Worm (Caenorhabditis elegans): ENCODE data around the gene C49C3.9.

Gene C49C3.9

DNA sequence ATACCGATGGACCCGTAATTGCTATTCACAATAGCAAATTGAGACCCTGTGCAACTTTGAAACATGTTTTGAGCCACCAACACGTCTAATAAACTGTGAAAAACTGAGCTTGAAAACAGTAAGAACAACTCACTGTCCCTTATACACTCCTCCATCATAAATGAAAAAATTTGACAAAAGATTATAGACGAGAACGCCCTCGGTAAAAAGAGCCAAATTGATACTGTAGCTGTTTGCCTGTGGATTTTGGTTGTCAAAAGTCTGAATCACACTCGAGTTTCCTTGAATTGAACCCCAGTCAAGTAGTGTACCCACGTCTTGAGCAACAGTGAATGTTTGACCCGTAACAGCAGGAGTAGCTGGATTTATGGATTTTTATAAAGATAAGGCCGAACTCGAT is 1.1 kb downstream of the C49C3.9 start (continued):
- no peak for TF ChIP-seq F52B5.7 (tag; optimal IDR thresholded peaks at IDR 0.05)
- TF ChIP-seq rec-8 (tag; optimal IDR thresholded peaks at IDR 0.05) = no peak
- no peak for TF ChIP-seq snpc-1.1 (tag; optimal IDR thresholded peaks at IDR 0.05; ENCODE audit: insufficient read depth)

ce11 chrIV:17338920-17339510 is 3.1 kb downstream of the C49C3.9 start, which contains the start of gene C49C3.10:
C49C3.10 (minus strand) TSS chrIV:17338970.
- TF ChIP-seq F33H1.4 (GFP tag; IDR thresholded peaks at IDR 0.05) (no peak), lsl-1 (GFP tag; optimal IDR thresholded peaks at IDR 0.05) (no peak), nhr-80 (tag; optimal IDR thresholded peaks at IDR 0.05) (peak; percentile 60)

ce11 chrIV:17335031-17335430 is 7.1 kb downstream of the C49C3.9 start, which contains the start of gene C49C3.8:
C49C3.8 (plus strand) TSS chrIV:17335203.
- TF ChIP-seq snpc-3.4 (tag; optimal IDR thresholded peaks at IDR 0.05) (no peak), mes-4 (tag; optimal IDR thresholded peaks at IDR 0.05) (no peak), hmg-1.2 (GFP tag; IDR thresholded peaks at IDR 0.05) (no peak), lin-54 (GFP tag; optimal IDR thresholded peaks at IDR 0.05) (no peak), nfya-1 (tag; optimal IDR thresholded peaks at IDR 0.05; ENCODE audit: borderline replicate concordance, insufficient read depth) (no peak), F37B4.10 (GFP tag; IDR thresholded peaks at IDR 0.05) (no peak), bed-1 (GFP tag; IDR thresholded peaks at IDR 0.05) (no peak), rec-8 (tag; optimal IDR thresholded peaks at IDR 0.05) (no peak), atf-7 (tag; optimal IDR thresholded peaks at IDR 0.05) (no peak), tlf-1 (GFP tag; optimal IDR thresholded peaks at IDR 0.05) (no peak), aptf-2 (GFP tag; conservative IDR thresholded peaks at IDR 0.05) (no peak), lag-1 (GFP tag; IDR thresholded peaks at IDR 0.05) (no peak), D2030.7 (GFP tag; IDR thresholded peaks at IDR 0.05) (no peak), ceh-79 (tag; optimal IDR thresholded peaks at IDR 0.05) (no peak), madf-3 (GFP tag; IDR thresholded peaks at IDR 0.05) (no peak), K12H6.12 (tag; optimal IDR thresholded peaks at IDR 0.05) (no peak), sea-2 (GFP tag; IDR thresholded peaks at IDR 0.05) (no peak), him-1 (tag; optimal IDR thresholded peaks at IDR 0.05) (no peak), F55B11.4 (tag; optimal IDR thresholded peaks at IDR 0.05; ENCODE audit: borderline replicate concordance, insufficient read depth) (no peak), F57C9.4 (tag; optimal IDR thresholded peaks at IDR 0.05) (no peak)

DNA sequence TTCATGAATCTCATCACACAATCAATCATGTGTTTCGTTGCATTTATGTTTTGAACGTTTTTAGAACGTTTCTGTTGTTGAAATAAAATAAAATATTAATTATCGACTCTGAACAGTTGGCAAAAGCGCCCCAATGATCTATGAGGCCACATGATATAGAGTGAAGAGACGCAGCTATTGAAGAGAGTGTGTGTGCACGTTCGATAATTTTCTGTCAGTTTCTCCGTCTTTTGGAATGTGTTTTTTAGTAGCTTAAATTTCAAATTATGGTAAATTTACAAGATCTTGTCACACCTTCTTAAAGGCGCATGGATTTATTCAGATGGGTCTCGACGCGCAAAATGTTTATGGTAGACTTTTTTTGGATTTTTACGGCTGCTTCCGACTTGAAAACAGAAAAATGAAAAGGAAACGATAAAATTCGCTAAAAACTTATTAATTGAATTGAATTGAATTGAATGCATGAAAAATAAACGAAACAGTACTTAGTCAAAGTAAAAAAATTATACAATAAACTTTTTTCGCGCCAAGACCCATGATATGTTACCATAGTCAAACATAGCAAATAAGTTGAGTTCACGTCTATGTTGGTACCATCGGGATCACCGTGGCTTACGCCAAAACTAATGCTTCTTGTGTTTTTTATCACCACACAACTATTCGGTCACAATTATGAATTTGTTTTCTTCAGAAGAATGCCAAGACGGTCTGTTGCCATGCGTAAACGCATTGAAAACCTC is 8.4 kb downstream of the C49C3.9 start, which contains the start of gene C49C3.15:
Gene C49C3.15 (plus strand): TSS at position 690 of the 740 bp plus-strand sequence.
- no peak for TF ChIP-seq F57A8.1 (GFP tag; optimal IDR thresholded peaks at IDR 0.05)
- TF ChIP-seq nhr-80 (tag; optimal IDR thresholded peaks at IDR 0.05) = peak; percentile 15
- no peak for TF ChIP-seq dpff-1 (tag; optimal IDR thresholded peaks at IDR 0.05)
- no peak for TF ChIP-seq cebp-1 (GFP tag; IDR thresholded peaks at IDR 0.05)
- TF ChIP-seq cebp-1 (tag; optimal IDR thresholded peaks at IDR 0.05) = no peak
- no peak for TF ChIP-seq somi-1 (GFP tag; optimal IDR thresholded peaks at IDR 0.05)
- TF ChIP-seq F23B12.7 (tag; optimal IDR thresholded peaks at IDR 0.05; ENCODE audit: insufficient read depth) = peak; percentile 20
- no peak for TF ChIP-seq B0035.1 (tag; optimal IDR thresholded peaks at IDR 0.05)
- no peak for TF ChIP-seq snpc-4 (GFP tag; optimal IDR thresholded peaks at IDR 0.05)
- peak in 1 of 4 experiments; percentile 52 for TF ChIP-seq snpc-4 (tag; optimal IDR thresholded peaks at IDR 0.05)
- no peak for TF ChIP-seq ekl-4 (GFP tag; IDR thresholded peaks at IDR 0.05)
- TF ChIP-seq ceh-40 (GFP tag; IDR thresholded peaks at IDR 0.05) = no peak
- TF ChIP-seq xnd-1 (tag; optimal IDR thresholded peaks at IDR 0.05) = no peak
- TF ChIP-seq tlf-1 (GFP tag; optimal IDR thresholded peaks at IDR 0.05) = no peak
- no peak for TF ChIP-seq fkh-3 (tag; optimal IDR thresholded peaks at IDR 0.05)
- TF ChIP-seq snpc-1.3 (tag; optimal IDR thresholded peaks at IDR 0.05; ENCODE audit: insufficient read depth) = no peak
- TF ChIP-seq C17E4.6 (GFP tag; IDR thresholded peaks at IDR 0.05) = no peak
- TF ChIP-seq hmg-1.2 (GFP tag; IDR thresholded peaks at IDR 0.05) = peak; percentile 51; the same call in 1 of the 2 replicates
- no peak for TF ChIP-seq sea-2 (GFP tag; IDR thresholded peaks at IDR 0.05)
- TF ChIP-seq attf-5 (GFP tag; optimal IDR thresholded peaks at IDR 0.05) = peak; percentile 71
